Worm (Caenorhabditis elegans) whole organism, midembryonic: ENCODE results near the gene ugt-44.

Experiments
- T22C8.4 ChIP-seq: fragments of 200-800 bp; sonication (Bioruptor generic); IDR thresholded peaks from 2 replicates; pipeline ENCODE4 v1.3.6; 2022; ENCODE audit warnings: missing genetic modification characterization, missing compliant biosample characterization
- cog-1 ChIP-seq: sonication (generic microtip); optimal IDR thresholded peaks from 2 replicates; lab custom pipeline; 2016; ENCODE audit warnings: missing genetic modification characterization, missing compliant biosample characterization
- flt-1 ChIP-seq: fragments of 200-800 bp; sonication (Bioruptor generic); IDR thresholded peaks from 2 replicates; pipeline ENCODE4 v1.3.6; 2022; ENCODE audit warnings: missing genetic modification characterization, missing compliant biosample characterization
- klf-2 ChIP-seq: fragments of 200-800 bp; sonication (Bioruptor generic); conservative IDR thresholded peaks from 2 replicates; pipeline ENCODE4 v1.3.6; 2022; ENCODE audit warnings: missing genetic modification reagents, missing genetic modification characterization, missing compliant biosample characterization
- med-1 ChIP-seq: sonication (generic microtip); optimal IDR thresholded peaks from 2 replicates; lab custom pipeline; 2017; ENCODE audit warnings: missing genetic modification characterization, mild to moderate bottlenecking, missing compliant biosample characterization, antibody characterized with exemption, missing genetic modification reagents; ENCODE audit not compliant: insufficient read depth
- ref-1 ChIP-seq: fragments of 200-800 bp; sonication (Bioruptor generic); conservative IDR thresholded peaks from 2 replicates; pipeline ENCODE4 v1.3.6; 2022; ENCODE audit warnings: missing genetic modification reagents, missing genetic modification characterization, missing compliant biosample characterization
- tab-1 ChIP-seq: fragments of 200-800 bp; sonication (Bioruptor generic); IDR thresholded peaks from 2 replicates; pipeline ENCODE4 v1.3.6; 2022; ENCODE audit warnings: missing genetic modification characterization, missing compliant biosample characterization
- ztf-23 ChIP-seq: fragments of 200-800 bp; sonication (Bioruptor generic); IDR thresholded peaks from 2 replicates; pipeline ENCODE4 v1.3.6; 2022; ENCODE audit warnings: missing genetic modification reagents, missing genetic modification characterization, missing compliant biosample characterization
- ztf-29 ChIP-seq: fragments of 200-800 bp; sonication (Bioruptor generic); IDR thresholded peaks from 2 replicates; pipeline ENCODE4 v1.3.6; 2022; ENCODE audit warnings: missing genetic modification reagents, missing genetic modification characterization, missing compliant biosample characterization

DNA sequence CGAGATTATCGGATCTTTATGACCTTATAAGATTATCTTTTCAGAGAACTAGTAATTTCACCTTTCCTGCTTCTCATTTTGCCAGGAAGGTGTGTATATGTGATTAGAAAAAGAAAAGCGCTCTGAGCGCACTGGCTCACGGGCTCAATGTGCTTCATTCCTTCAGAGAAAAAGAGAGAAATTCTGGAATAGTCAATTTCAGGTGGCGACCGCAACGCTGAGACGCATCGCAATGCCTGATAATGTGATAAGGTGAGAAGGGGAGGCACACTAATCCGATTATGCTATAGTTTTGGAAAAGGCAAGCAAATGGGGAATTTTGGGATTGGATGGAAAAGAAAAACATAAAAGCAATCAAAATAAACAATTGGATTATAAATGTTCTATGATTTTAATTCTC, 36.5 kb downstream of the ugt-44 start:
- no peak for TF ChIP-seq ztf-29
- no peak for TF ChIP-seq med-1 (GFP tag; lab: Kevin White, UChicago)
- TF ChIP-seq klf-2 = no peak
- TF ChIP-seq flt-1 (GFP tag; lab: Robert Waterston, UW) = no peak
- TF ChIP-seq ztf-23 = no peak
- TF ChIP-seq T22C8.4 = no peak
- no peak for TF ChIP-seq cog-1 (tag; lab: Kevin White, UChicago)
- TF ChIP-seq tab-1 (GFP tag; lab: Robert Waterston, UW) = no peak
- no peak for TF ChIP-seq ref-1
